Worm (Caenorhabditis elegans): ENCODE data around the gene T22C8.1.

Gene T22C8.1

ce11 chrII:8589227-8589626 is 23.3 kb upstream of the T22C8.1 start:
- TF ChIP-seq unc-62 (GFP tag; optimal IDR thresholded peaks at IDR 0.05): no peak

- TF ChIP-seq unc-62 (GFP tag; optimal IDR thresholded peaks at IDR 0.05): no peak
These were observed 21.9 kb upstream of the T22C8.1 start, which contains the start of gene aptf-4 for ce11 chrII:8590684-8591083. Gene aptf-4 (plus strand): TSS chrII:8590984.

- no peak for TF ChIP-seq unc-62 (GFP tag; optimal IDR thresholded peaks at IDR 0.05)
These were observed 18.5 kb upstream of the T22C8.1 start, which contains the start of gene aptf-3 for ce11 chrII:8593840-8594625. Gene aptf-3 (plus strand): TSS chrII:8594190.

ce11 chrII:8599214-8599613 is 13.4 kb upstream of the T22C8.1 start, which contains the start of gene F28C6.5:
Gene F28C6.5 (plus strand): TSS chrII:8599514.
- TF ChIP-seq unc-62 (GFP tag; optimal IDR thresholded peaks at IDR 0.05): no peak

- no peak for TF ChIP-seq unc-62 (GFP tag; optimal IDR thresholded peaks at IDR 0.05)
These were observed 12.4 kb upstream of the T22C8.1 start, which contains the start of gene pigg-1 for ce11 chrII:8600165-8600564. Gene pigg-1 (minus strand): TSS chrII:8600265.

ce11 chrII:8602337-8602944 is 10.1 kb upstream of the T22C8.1 start, which contains the start of the genes cpf-1 and rpl-26:
Gene cpf-1 (minus strand): TSS chrII:8602440.
Gene rpl-26 (plus strand): TSS chrII:8602785.
- no peak for TF ChIP-seq unc-62 (GFP tag; optimal IDR thresholded peaks at IDR 0.05)

- no peak for TF ChIP-seq unc-62 (GFP tag; optimal IDR thresholded peaks at IDR 0.05)
These were observed 8.8 kb upstream of the T22C8.1 start, which contains the start of gene suf-1 for ce11 chrII:8603567-8604359. Gene suf-1 (plus strand): TSS chrII:8603846.

ce11 chrII:8606549-8606948 is 6.0 kb upstream of the T22C8.1 start, which contains the start of gene F28C6.8:
Gene F28C6.8 (plus strand): TSS chrII:8606849.
- TF ChIP-seq unc-62 (GFP tag; optimal IDR thresholded peaks at IDR 0.05): no peak

ce11 chrII:8607662-8608061 is 4.9 kb upstream of the T22C8.1 start, which contains the start of gene F28C6.10:
Gene F28C6.10 (plus strand): TSS chrII:8607962.
- TF ChIP-seq unc-62 (GFP tag; optimal IDR thresholded peaks at IDR 0.05): no peak

- TF ChIP-seq unc-62 (GFP tag; optimal IDR thresholded peaks at IDR 0.05): no peak
These were observed 2.5 kb upstream of the T22C8.1 start, which contains the start of gene F28C6.9 for ce11 chrII:8610085-8610484. Gene F28C6.9 (minus strand): TSS chrII:8610185.

- no peak for TF ChIP-seq unc-62 (GFP tag; optimal IDR thresholded peaks at IDR 0.05)
These were observed 2.0 kb upstream of the T22C8.1 start for ce11 chrII:8610585-8610984.

ce11 chrII:8611330-8611729 is 1.2 kb upstream of the T22C8.1 start:
- TF ChIP-seq unc-62 (GFP tag; optimal IDR thresholded peaks at IDR 0.05): no peak

- TF ChIP-seq unc-62 (GFP tag; optimal IDR thresholded peaks at IDR 0.05): no peak
These were observed 3.6 kb downstream of the T22C8.1 start for ce11 chrII:8616155-8616554.

- no peak for TF ChIP-seq unc-62 (GFP tag; optimal IDR thresholded peaks at IDR 0.05)
These were observed 4.9 kb downstream of the T22C8.1 start, which contains the start of gene chhy-1 for ce11 chrII:8617516-8617915. Gene chhy-1 (minus strand): TSS chrII:8617616.

- no peak for TF ChIP-seq unc-62 (GFP tag; optimal IDR thresholded peaks at IDR 0.05)
These were observed 9.3 kb downstream of the T22C8.1 start, which contains the start of gene T22C8.3 for ce11 chrII:8621883-8622282. Gene T22C8.3 (minus strand): TSS chrII:8621983.

- no peak for TF ChIP-seq unc-62 (GFP tag; optimal IDR thresholded peaks at IDR 0.05)
These were observed 10.8 kb downstream of the T22C8.1 start, which contains the start of gene T22C8.4 for ce11 chrII:8623396-8623795. Gene T22C8.4 (minus strand): TSS chrII:8623496.

All from whole organism, dauer.